Worm (Caenorhabditis elegans): ENCODE measurements around the gene C29E4.13.
A peak's percentile ranks its signal among the peaks of the same experiment; 100 is the strongest.

Gene C29E4.13

DNA sequence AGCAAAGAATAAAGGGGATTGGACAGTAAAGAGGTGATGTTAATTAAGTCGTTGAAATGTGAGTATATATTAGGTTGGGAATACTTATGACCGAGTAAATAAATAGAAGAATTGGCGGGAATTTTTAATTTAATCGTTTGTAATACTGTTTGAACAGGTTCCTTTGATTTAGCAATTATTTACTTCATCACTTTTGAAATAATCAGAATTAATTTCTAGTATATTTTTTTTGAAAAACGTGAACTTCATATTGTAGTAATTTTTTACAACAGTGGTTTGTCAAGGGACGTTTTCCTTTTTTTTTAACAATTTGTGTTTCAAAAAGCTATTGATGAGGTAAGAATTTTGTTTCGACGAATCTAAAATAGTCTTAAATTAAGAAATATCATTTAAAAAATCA lies 6.3 kb downstream of the C29E4.13 start, which contains the start of gene C29E4.17:
Gene C29E4.17, plus strand, starts transcription at position 301 of the 400 bp plus-strand sequence.
- TF ChIP-seq snpc-4 (tag; optimal IDR thresholded peaks at IDR 0.05) (no peak), ZK546.5 (tag; optimal IDR thresholded peaks at IDR 0.05) (no peak), peb-1 (tag; optimal IDR thresholded peaks at IDR 0.05) (no peak), nhr-237 (tag; optimal IDR thresholded peaks at IDR 0.05) (no peak)

DNA sequence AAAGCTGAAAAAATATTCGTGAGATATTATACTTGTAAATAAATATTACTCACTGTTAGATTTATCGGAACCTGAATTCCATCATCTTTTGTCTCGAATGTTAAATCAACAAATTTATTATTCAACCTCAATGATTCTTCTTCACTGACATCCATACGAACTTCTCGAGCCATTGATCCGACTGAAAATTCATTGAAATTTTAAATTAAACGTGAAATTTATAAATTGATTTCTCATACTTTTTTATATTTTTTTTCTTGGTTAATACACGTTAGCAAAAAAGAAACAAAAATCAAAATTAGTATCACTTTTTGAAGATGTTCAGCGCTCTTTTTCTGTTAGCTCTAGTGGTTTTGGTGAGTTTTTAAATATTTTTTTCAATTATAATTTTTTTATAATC lies 8.7 kb downstream of the C29E4.13 start, which contains the start of gene C29E4.14:
Gene C29E4.14, plus strand, starts transcription at position 301 of the 400 bp plus-strand sequence.
- no peak for TF ChIP-seq blmp-1 (tag; optimal IDR thresholded peaks at IDR 0.05; ENCODE audit: insufficient read depth)
- no peak for TF ChIP-seq nhr-25 (tag; optimal IDR thresholded peaks at IDR 0.05)
- TF ChIP-seq peb-1 (tag; optimal IDR thresholded peaks at IDR 0.05): no peak
- TF ChIP-seq Y55F3AM.14 (GFP tag; optimal IDR thresholded peaks at IDR 0.05): no peak
- TF ChIP-seq dmd-4 (tag; optimal IDR thresholded peaks at IDR 0.05): no peak

DNA sequence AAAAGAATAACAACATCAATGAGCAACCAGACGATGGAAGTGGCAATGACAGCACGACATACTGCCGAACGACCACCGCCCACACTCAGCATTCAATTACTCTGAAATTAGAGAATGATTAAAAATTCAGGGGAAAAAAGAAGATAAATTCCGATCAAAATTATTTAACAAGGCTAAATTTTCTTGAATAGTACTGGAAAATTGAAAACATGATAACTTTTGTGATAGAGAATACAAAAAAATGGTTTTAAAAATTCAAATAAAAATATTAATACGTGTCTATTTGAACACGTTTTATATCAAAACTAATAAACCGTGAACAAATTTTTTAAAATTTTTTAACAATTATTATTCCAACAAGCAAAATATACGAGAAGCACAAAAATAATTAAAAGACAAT lies 10.8 kb downstream of the C29E4.13 start, which contains the start of gene gly-3:
Gene gly-3, minus strand, starts transcription at position 101 of the 400 bp plus-strand sequence.
- no peak for TF ChIP-seq ceh-82 (tag; optimal IDR thresholded peaks at IDR 0.05)

DNA sequence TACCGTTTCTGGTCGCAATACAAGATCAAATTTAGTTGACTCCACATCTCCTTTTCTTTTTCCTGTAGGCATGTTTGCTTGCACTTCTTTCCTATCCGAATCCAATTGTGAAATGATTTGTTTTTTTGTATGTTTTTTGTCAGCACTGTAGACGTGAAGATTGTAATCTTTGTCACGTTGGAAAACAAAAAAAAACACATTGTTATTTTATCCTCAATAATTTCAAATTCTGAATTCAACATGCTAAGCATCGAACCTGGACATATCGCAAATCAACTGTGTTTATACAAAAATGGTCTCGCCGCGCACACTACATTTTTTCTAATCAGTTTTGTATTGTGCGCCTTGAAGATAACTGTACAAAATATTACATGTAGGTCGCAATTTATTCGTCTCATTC lies 15.0 kb downstream of the C29E4.13 start, which contains the start of gene ZK688.12:
Gene ZK688.12, minus strand, starts transcription at position 101 of the 400 bp plus-strand sequence.
- TF ChIP-seq peb-1 (tag; optimal IDR thresholded peaks at IDR 0.05): no peak

DNA sequence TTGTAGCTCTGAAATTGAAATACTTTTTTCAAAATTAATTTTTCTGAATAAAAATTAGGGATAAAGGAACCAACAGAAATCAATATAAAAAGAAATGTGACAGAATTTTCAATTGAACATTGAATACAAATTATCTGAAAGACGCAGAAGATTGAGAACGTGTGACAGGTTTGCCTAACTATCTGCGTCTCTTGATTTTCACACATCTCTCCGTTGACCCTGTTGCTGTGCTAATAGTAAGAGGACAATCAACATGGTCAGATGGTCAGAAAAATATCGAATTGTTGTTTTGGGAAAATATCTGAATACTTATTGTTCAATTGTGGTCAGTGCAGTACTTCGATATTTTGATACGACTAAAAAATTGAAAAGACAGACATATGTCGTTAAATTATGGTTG lies 16.9 kb downstream of the C29E4.13 start, which contains the start of gene ZK688.7:
Gene ZK688.7, minus strand, starts transcription at position 14 of the 400 bp plus-strand sequence.
- TF ChIP-seq nhr-25 (tag; optimal IDR thresholded peaks at IDR 0.05) (peak; percentile 56), lsy-2 (tag; optimal IDR thresholded peaks at IDR 0.05) (peak in 1 of 2 experiments; percentile 38), F13H6.1 (tag; optimal IDR thresholded peaks at IDR 0.05) (no peak), lin-39 (tag; optimal IDR thresholded peaks at IDR 0.05) (no peak), C34F6.9 (tag; optimal IDR thresholded peaks at IDR 0.05) (peak; percentile 51), fos-1 (tag; optimal IDR thresholded peaks at IDR 0.05) (peak; percentile 4), unc-62 (GFP tag; optimal IDR thresholded peaks at IDR 0.05) (no peak), nhr-129 (tag; optimal IDR thresholded peaks at IDR 0.05) (peak; percentile 57), crh-2 (tag; optimal IDR thresholded peaks at IDR 0.05) (peak; percentile 13)

DNA sequence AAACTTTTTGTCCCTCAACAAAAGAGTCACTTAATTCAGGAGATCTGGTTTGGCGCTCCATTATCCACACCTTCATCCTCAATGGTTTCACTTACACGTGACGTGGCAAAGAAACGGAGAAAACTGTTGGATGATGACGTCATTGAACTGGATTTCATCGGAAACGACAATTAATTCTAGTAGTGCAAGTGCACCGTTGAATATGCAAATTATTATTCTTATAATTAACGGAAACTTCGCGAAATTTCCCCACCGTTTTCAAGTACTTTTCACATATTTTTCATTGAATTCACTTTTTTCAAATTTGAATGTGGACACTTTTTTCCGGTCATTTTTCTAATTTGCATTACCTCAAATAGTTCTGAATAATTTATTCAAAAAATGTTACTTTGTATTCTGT lies 19.3 kb downstream of the C29E4.13 start, which contains the start of gene ZK688.1:
Gene ZK688.1, plus strand, starts transcription at position 301 of the 400 bp plus-strand sequence.
- TF ChIP-seq R02D3.7 (tag; optimal IDR thresholded peaks at IDR 0.05) (no peak), elt-1 (tag; optimal IDR thresholded peaks at IDR 0.05) (no peak), blmp-1 (tag; optimal IDR thresholded peaks at IDR 0.05; ENCODE audit: insufficient read depth) (no peak), elt-3 (tag; optimal IDR thresholded peaks at IDR 0.05) (no peak), unc-55 (GFP tag; optimal IDR thresholded peaks at IDR 0.05) (no peak), Y55F3AM.14 (GFP tag; optimal IDR thresholded peaks at IDR 0.05) (no peak), gmeb-1 (tag; optimal IDR thresholded peaks at IDR 0.05) (no peak), nhr-21 (tag; optimal IDR thresholded peaks at IDR 0.05) (no peak), egl-27 (tag; optimal IDR thresholded peaks at IDR 0.05) (no peak), crh-2 (tag; optimal IDR thresholded peaks at IDR 0.05) (no peak), ZK546.5 (tag; optimal IDR thresholded peaks at IDR 0.05) (no peak), lin-39 (tag; optimal IDR thresholded peaks at IDR 0.05) (no peak), sma-9 (GFP tag; optimal IDR thresholded peaks at IDR 0.05) (no peak), sma-9 (tag; optimal IDR thresholded peaks at IDR 0.05) (no peak), alr-1 (tag; optimal IDR thresholded peaks at IDR 0.05) (no peak), peb-1 (tag; optimal IDR thresholded peaks at IDR 0.05) (no peak), ceh-16 (tag; optimal IDR thresholded peaks at IDR 0.05) (no peak), nhr-237 (tag; optimal IDR thresholded peaks at IDR 0.05) (no peak), F13H6.1 (tag; optimal IDR thresholded peaks at IDR 0.05) (no peak), nhr-10 (tag; optimal IDR thresholded peaks at IDR 0.05) (no peak)

DNA sequence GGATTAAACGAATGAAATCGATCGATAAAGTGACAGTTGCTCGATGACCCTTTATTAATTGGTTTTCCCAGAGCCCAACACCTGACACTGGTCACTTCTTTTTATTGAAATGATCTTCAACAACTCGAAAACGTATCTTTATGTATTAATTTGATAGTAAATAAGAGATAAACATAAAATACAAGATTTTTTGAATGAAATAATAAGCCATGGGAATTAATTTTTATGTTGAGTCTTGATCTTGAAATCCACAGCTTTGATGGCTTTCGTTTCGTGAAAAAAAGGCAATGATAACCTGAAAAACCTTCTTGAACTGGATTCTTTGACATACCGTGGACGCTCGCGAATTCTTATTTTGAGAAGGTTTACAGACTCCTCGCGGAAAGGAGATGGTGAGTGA lies 21.0 kb downstream of the C29E4.13 start, which contains the start of gene pcp-5:
Gene pcp-5, minus strand, starts transcription at position 101 of the 400 bp plus-strand sequence.
- TF ChIP-seq elt-1 (tag; optimal IDR thresholded peaks at IDR 0.05) (no peak), peb-1 (tag; optimal IDR thresholded peaks at IDR 0.05) (no peak), lsy-2 (tag; optimal IDR thresholded peaks at IDR 0.05) (peak in 1 of 2 experiments; percentile 6), ceh-82 (tag; optimal IDR thresholded peaks at IDR 0.05) (no peak), F13H6.1 (tag; optimal IDR thresholded peaks at IDR 0.05) (no peak), nhr-12 (tag; optimal IDR thresholded peaks at IDR 0.05) (no peak), alr-1 (tag; optimal IDR thresholded peaks at IDR 0.05) (no peak), mab-5 (tag; optimal IDR thresholded peaks at IDR 0.05) (no peak)

All from whole organism, L2 larva.